Fruit fly (Drosophila melanogaster): ENCODE data around the gene enc.

Gene enc

DNA sequence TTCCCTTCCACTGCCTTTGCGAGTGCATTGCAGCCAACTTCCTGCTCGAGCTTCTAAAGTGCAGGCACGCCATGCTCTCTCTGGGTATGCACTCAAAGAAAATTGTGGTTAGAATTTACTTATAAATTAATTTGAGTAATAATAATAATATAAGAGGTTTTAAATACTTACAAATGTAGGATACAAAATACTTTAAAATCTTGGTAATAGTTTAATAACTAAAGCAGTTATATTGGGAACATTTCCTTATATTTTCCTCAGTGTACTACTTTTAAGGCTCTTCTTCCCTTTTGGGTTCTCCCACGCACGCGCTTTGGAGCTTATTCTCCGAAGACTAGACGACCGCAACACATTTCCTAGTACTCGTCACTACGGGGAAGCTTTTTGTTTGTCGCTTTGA is 8.1 kb downstream of the enc start:
- no peak for TF ChIP-seq CG8478 (optimal IDR thresholded peaks at IDR 0.05)
- no peak for TF ChIP-seq pan (optimal IDR thresholded peaks at IDR 0.05)
- TF ChIP-seq Dll (optimal IDR thresholded peaks at IDR 0.05) = no peak
- TF ChIP-seq usp (GFP tag; optimal IDR thresholded peaks at IDR 0.05) = no peak

DNA sequence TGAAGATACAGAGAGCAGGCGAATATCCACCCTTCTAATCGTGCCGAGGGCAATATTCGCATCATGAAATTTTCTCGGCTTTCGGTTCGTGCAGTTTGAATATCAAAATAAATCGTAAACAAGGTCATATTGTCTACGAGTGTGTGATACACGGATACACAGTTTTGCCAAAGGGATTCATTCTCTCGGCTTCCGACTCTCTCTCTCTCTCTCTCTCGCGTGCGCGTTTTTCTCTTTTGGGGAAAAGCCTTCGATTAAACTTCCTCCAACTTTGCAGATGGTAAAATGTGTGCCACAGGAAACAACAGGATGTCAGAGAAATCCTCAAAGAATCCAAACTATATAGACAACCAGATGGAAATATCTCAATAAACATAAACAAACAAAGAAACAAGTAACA is 9.6 kb downstream of the enc start:
- TF ChIP-seq pan (optimal IDR thresholded peaks at IDR 0.05) = no peak
- no peak for TF ChIP-seq psq (optimal IDR thresholded peaks at IDR 0.05)
- TF ChIP-seq EcR (GFP tag; optimal IDR thresholded peaks at IDR 0.05) = no peak
- no peak for TF ChIP-seq Dll (optimal IDR thresholded peaks at IDR 0.05)
- no peak for TF ChIP-seq CG8478 (optimal IDR thresholded peaks at IDR 0.05)
- no peak for TF ChIP-seq usp (GFP tag; optimal IDR thresholded peaks at IDR 0.05)

DNA sequence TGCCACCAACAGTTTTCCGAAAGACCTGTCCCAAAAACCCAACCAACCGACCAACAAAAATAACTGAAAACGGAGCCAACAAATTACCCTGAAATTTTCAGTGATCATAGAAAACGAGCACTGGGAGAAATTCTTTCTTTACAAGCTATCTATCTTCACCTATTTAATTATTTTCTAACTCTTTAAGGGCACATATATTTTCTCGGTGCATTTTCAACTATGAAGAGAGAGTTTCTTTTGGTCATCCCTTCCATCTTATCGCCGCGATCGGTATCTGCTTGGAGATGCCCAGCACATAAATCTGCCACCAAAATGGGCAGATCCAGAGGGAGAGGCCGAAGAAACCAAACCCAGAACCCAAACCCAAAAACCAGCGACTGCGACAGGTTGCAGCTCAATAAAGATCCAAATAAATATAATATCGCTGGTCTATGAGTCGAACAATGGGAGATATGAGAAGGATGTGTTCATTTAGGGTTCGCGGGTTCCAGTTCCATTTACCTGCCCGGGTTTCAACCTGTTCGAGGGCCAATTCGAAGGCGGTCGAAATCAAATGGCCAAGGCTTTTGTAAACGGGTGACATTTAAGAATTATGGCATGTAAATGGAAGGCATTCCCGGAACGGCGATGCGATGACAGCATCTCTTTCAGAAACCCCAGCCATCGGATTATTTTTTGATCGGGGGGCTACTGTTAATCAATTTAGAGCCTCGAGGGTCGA is 24.7 kb downstream of the enc start:
- TF ChIP-seq psq (optimal IDR thresholded peaks at IDR 0.05) = no peak
- TF ChIP-seq pan (optimal IDR thresholded peaks at IDR 0.05) = no peak
- TF ChIP-seq usp (GFP tag; optimal IDR thresholded peaks at IDR 0.05) = no peak
- TF ChIP-seq Dll (optimal IDR thresholded peaks at IDR 0.05) = no peak

DNA sequence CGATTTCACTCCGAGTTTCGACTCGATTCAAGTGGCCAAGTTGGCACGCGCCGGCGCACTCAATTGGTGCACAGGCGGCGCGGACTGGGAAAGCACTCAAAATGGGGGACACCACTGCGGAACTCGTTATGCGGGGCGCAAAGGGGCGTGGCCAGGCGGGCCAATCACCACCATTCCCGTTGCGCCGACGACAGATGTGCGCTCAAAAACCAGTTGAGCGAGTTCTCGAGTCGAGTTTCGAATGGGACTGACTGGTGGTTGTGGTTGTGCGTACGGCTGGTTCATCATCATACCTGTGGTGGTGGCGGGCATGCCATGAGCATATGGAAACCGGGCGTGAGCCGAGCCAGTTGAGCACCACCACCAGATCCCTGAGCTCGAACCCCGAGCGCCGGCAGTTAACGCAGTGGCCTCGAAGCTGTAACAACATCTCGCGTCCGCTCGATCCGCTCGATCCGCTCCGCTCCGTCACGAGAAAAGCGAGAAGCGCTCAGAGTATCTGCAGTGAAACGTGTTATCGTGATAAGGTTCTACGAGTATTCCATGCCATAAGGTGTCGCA is 27.4 kb downstream of the enc start, which contains the start of gene Awh:
TSS of gene Awh (plus strand) at position 392 of the 561 bp plus-strand sequence.
- TF ChIP-seq pan (optimal IDR thresholded peaks at IDR 0.05) (no peak), Dll (optimal IDR thresholded peaks at IDR 0.05) (peak; percentile 89), EcR (GFP tag; optimal IDR thresholded peaks at IDR 0.05) (no peak), CG8478 (optimal IDR thresholded peaks at IDR 0.05) (no peak), usp (GFP tag; optimal IDR thresholded peaks at IDR 0.05) (no peak), psq (optimal IDR thresholded peaks at IDR 0.05) (no peak)

DNA sequence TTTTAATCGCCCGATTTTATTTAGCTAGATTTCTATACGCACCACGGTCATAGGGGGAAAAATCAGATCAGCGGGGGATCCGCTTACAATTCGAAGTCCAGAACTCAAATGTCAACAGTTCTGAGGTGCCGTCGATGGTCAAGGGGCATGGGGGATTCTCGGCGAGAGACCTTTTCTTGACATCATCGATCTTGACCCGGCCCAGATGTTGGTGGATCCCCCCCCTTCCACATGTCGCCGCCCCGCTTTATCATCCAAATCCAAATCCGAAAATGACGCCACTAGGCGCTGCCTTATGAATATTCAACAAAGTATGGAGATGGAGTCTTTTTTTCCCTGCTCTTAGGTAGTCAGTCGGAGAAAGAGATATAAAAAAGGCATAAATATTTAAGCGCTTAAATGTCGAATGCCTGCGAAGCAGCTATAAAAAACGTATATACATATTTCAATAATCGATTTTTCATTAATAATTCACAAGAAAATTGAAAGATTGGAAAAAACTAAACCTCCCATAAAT is 29.4 kb downstream of the enc start:
- TF ChIP-seq Dll (optimal IDR thresholded peaks at IDR 0.05) (no peak), psq (optimal IDR thresholded peaks at IDR 0.05) (no peak), pan (optimal IDR thresholded peaks at IDR 0.05) (no peak), usp (GFP tag; optimal IDR thresholded peaks at IDR 0.05) (no peak)

DNA sequence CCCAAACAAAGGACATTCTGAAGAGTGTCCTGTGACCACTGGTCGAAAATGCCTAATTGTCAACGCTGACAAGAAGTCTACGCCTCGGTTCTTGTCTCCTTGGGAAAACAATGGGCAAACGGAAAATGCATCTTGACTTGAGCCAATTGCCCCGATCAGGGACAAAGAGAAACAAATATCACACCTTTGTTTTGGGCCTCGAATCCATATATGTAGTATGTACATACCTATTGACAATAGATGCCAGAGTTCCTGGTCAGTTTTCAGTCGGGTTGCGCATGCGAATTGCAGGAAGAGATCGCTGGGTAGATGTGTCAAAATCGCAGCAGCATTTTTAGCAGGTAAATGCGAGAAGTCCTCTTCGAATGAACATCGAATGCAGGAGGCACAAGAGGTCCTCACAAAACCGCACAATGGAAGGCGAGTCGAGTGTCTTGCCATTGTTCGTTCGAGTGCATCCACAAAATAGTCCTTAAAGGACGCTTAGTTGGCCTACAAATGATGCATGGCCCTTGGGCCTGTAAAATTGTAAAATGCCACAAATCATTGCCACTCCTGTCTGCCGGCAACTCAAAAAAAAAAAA is 30.3 kb downstream of the enc start:
- no peak for TF ChIP-seq usp (GFP tag; optimal IDR thresholded peaks at IDR 0.05)
- no peak for TF ChIP-seq Dll (optimal IDR thresholded peaks at IDR 0.05)
- no peak for TF ChIP-seq EcR (GFP tag; optimal IDR thresholded peaks at IDR 0.05)
- TF ChIP-seq psq (optimal IDR thresholded peaks at IDR 0.05) = no peak

DNA sequence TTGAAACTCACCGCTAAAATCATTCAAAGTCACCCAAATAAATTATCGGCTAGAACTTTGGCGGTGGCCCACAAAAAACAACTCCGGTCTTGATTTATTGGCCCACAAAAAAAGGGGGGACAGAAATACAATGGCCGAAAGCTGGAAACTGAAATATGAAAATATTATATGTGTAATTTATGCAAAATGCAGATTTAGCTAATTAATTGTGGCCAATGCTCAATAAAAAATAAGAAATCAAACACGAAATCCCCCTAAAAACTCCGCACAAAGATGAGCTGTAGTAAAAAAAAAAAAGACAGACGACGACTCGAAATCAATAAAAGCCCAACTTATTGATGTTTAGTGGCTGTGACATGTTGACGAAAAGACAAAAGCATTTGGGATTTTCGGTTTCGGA is 31.3 kb downstream of the enc start:
- TF ChIP-seq usp (GFP tag; optimal IDR thresholded peaks at IDR 0.05) (no peak), pan (optimal IDR thresholded peaks at IDR 0.05) (no peak), CG8478 (optimal IDR thresholded peaks at IDR 0.05) (no peak), psq (optimal IDR thresholded peaks at IDR 0.05) (no peak), EcR (GFP tag; optimal IDR thresholded peaks at IDR 0.05) (no peak), Dll (optimal IDR thresholded peaks at IDR 0.05) (no peak)

DNA sequence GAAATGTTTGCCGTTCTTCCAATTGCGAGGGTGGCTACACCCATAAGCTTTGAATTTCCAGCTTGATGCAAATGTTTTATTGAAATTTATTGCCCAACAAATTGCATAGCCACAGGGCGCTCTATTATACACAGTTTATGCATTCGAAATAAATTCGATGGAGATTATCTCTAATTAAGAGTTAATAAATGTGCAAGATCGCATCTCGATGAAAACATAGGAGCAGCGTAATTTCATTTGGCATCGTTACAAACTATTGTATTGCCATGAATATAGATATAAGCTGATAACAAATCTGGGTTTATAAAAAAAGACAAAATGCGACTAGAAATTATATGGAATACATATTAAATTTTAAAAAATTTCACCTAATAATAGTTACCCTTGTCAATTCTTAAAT is 32.0 kb downstream of the enc start:
- TF ChIP-seq CG8478 (optimal IDR thresholded peaks at IDR 0.05) (no peak), EcR (GFP tag; optimal IDR thresholded peaks at IDR 0.05) (no peak), usp (GFP tag; optimal IDR thresholded peaks at IDR 0.05) (no peak), pan (optimal IDR thresholded peaks at IDR 0.05) (no peak), psq (optimal IDR thresholded peaks at IDR 0.05) (no peak), Dll (optimal IDR thresholded peaks at IDR 0.05) (no peak)

DNA sequence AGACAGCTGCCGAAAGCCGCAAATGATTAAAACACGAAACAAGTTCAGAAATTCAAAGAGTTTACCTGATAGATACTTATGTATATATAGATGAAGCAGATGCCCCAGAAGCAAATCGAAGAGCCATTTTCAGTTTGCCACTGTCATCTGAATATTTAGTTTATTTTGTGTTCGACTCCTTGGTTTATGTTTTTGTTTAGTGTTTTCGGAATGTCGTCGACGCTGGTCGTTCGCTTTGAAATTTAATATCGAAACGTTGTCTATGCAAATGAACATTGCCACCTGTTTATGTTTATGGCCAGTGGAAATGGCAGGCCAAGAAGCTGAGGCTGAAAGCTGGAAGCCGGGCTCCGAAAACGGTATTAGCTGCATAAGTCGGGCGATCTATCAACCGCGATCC is 32.6 kb downstream of the enc start:
- no peak for TF ChIP-seq CG8478 (optimal IDR thresholded peaks at IDR 0.05)
- TF ChIP-seq psq (optimal IDR thresholded peaks at IDR 0.05) = no peak
- no peak for TF ChIP-seq usp (GFP tag; optimal IDR thresholded peaks at IDR 0.05)
- TF ChIP-seq EcR (GFP tag; optimal IDR thresholded peaks at IDR 0.05) = no peak
- no peak for TF ChIP-seq Dll (optimal IDR thresholded peaks at IDR 0.05)
- TF ChIP-seq pan (optimal IDR thresholded peaks at IDR 0.05) = no peak

DNA sequence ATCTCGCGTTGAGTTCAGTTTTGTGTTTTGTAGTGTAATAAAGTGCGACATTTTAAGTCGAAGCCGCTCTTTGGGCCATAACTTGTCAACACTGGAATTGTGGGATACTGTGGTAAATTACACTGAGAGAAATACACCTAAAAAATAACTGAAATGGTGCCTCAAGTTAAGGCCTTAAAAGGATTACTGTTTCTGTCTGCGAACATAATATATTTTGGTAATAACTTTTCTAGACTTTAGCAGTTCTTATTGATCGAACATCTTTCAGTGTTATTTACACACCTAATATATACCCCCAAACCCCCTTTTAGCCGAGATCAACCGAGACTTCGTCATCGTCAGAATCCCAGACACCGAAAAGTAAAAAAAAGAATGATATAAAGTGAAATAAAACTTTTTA is 33.4 kb downstream of the enc start:
- no peak for TF ChIP-seq psq (optimal IDR thresholded peaks at IDR 0.05)
- no peak for TF ChIP-seq usp (GFP tag; optimal IDR thresholded peaks at IDR 0.05)
- no peak for TF ChIP-seq CG8478 (optimal IDR thresholded peaks at IDR 0.05)
- no peak for TF ChIP-seq Dll (optimal IDR thresholded peaks at IDR 0.05)
- TF ChIP-seq pan (optimal IDR thresholded peaks at IDR 0.05) = no peak

DNA sequence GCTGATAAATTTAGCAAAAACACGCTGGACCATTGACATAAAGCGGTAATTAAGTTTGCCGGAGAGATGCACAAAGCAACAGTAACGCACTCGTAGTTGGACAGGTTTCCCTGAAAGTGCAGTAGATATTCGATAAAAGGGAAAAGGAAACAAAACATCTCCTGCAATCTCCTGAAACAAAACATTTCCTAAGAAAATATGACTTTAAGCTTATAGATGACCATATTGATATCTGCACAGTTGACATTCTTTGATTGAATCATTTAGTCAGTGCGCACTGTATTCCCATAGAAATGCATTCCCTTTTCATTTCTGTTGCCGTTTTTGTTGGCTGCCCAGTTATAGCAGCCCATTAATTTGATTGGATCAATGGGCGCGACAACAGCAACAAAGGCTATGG is 34.4 kb downstream of the enc start:
- TF ChIP-seq usp (GFP tag; optimal IDR thresholded peaks at IDR 0.05) (no peak), psq (optimal IDR thresholded peaks at IDR 0.05) (no peak), Dll (optimal IDR thresholded peaks at IDR 0.05) (no peak), pan (optimal IDR thresholded peaks at IDR 0.05) (no peak)

DNA sequence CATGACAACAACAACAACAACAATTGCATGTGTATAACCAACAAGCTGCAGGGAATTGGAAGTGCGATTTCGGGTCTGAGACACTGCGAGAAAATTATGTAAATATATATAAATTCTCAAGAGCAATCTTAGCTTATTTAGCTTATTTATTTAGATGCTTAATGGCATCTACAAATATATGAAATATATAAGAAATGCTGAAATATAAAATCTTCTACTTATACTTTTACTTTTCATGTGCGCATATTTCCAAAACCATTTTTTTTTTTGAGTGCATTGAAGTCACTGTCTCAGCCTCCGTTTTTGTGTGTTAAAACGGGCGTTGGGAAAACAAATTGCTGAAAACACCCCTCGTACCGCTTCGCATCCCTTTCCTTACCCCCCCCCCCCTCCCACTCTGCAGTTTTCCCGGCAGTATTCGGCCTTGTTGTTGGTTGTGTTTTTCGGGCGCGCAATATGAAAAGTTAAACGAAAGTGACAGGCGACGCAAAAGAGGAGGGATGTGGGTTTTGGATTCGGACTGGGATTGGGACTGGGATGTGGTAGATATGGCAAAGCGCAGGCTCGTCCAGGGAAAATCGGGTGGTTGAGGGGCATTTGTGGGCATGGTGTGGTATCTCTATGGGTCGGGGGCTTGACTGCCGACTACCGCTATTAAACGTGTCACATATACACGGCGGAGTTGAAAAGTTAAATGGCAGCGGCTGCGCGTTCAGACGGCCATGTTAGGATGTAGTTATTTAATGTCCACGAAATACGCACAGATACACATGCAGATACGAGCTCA is 36.9 kb downstream of the enc start:
- TF ChIP-seq psq (optimal IDR thresholded peaks at IDR 0.05) (no peak), CG8478 (optimal IDR thresholded peaks at IDR 0.05) (no peak), Dll (optimal IDR thresholded peaks at IDR 0.05) (no peak), pan (optimal IDR thresholded peaks at IDR 0.05) (no peak), EcR (GFP tag; optimal IDR thresholded peaks at IDR 0.05) (no peak), usp (GFP tag; optimal IDR thresholded peaks at IDR 0.05) (no peak)
